Fruit fly (Drosophila melanogaster) whole organism, wandering third instar larva: ENCODE measurements around the gene CG43318.

Experiments used
- Hnf4 ChIP-seq: fragments of 200-800 bp; sonication (Bioruptor generic); optimal IDR thresholded peaks from 2 replicates; lab custom pipeline; 2016; ENCODE audit warnings: missing biosample characterization, mild to moderate bottlenecking, missing genetic modification characterization
- br ChIP-seq: fragments of 200-800 bp; sonication (Bioruptor generic); optimal IDR thresholded peaks from 2 replicates; lab custom pipeline; 2016; ENCODE audit warnings: missing biosample characterization, missing genetic modification characterization
- psq ChIP-seq: fragments of 200-800 bp; sonication (Bioruptor generic); optimal IDR thresholded peaks from 3 replicates; lab custom pipeline; 2017; ENCODE audit warnings: missing biosample characterization, mild to moderate bottlenecking, missing genetic modification characterization, moderate library complexity

dm6 chr3R:15786538-15786937 is 46.7 kb downstream of the CG43318 start, which contains the start of gene CG9590:
- TF ChIP-seq br (no peak), Hnf4 (GFP tag; lab: Kevin White, UChicago) (no peak), psq (GFP tag; lab: Kevin White, UChicago) (no peak)
